Worm (Caenorhabditis elegans): Measurements from ENCODE around the gene F36H5.17.

ce11 chrII:1750413-1750812 is 5.6 kb downstream of the F36H5.17 start, which contains the start of the genes F36H5.13 and F36H5.8:
- TF ChIP-seq unc-62 (GFP tag; optimal IDR thresholded peaks at IDR 0.05) (no peak), blmp-1 (tag; optimal IDR thresholded peaks at IDR 0.05; ENCODE audit: insufficient read depth) (no peak), ceh-82 (tag; optimal IDR thresholded peaks at IDR 0.05) (no peak)
